Worm (Caenorhabditis elegans) whole organism, L1 larva: ENCODE results near the gene ver-3.

Experiments used
- C16A3.4 ChIP-seq: fragments of 150-350 bp; optimal IDR thresholded peaks from 2 replicates; lab custom pipeline; 2014; ENCODE audit warnings: missing biosample characterization, missing genetic modification characterization
- alr-1 ChIP-seq: fragments of 200-800 bp; sonication (Bioruptor generic); optimal IDR thresholded peaks from 2 replicates; lab custom pipeline; 2018; ENCODE audit warnings: borderline replicate concordance, mild to moderate bottlenecking, missing genetic modification characterization, missing compliant biosample characterization
- blmp-1 ChIP-seq: fragments of 150-350 bp; optimal IDR thresholded peaks from 2 replicates; lab custom pipeline; 2014; ENCODE audit warnings: missing biosample characterization, missing genetic modification characterization
- efl-1 ChIP-seq, 4 experiments: fragments of 150-350 bp; optimal IDR thresholded peaks in 3 of 4; peaks in 1 of 4; 1 replicate in 1 of 4; 2 replicates in 3 of 4; lab custom pipeline; 2014; ENCODE audit warnings: missing biosample characterization in 2 of 4, missing genetic modification characterization in 2 of 4, missing genetic modification reagents in 2 of 4
- efl-3 ChIP-seq: fragments of 200-800 bp; sonication (Bioruptor generic); optimal IDR thresholded peaks from 2 replicates; lab custom pipeline; 2018; ENCODE audit warnings: mild to moderate bottlenecking, missing genetic modification characterization, missing compliant biosample characterization
- egl-13 ChIP-seq: sonication (generic microtip); optimal IDR thresholded peaks from 2 replicates; lab custom pipeline; 2016; ENCODE audit warnings: missing genotype, missing genetic modification reagents, missing genetic modification characterization, missing compliant biosample characterization
- fkh-10 ChIP-seq: sonication (generic microtip); optimal IDR thresholded peaks from 2 replicates; lab custom pipeline; 2017; ENCODE audit warnings: missing biosample characterization, missing genetic modification reagents, missing genetic modification characterization
- fos-1 ChIP-seq: fragments of 150-350 bp; optimal IDR thresholded peaks from 2 replicates; lab custom pipeline; 2014; ENCODE audit warnings: missing biosample characterization, missing genetic modification characterization
- hpl-2 ChIP-seq: fragments of 150-350 bp; optimal IDR thresholded peaks from 2 replicates; lab custom pipeline; 2014; ENCODE audit warnings: missing biosample characterization, missing genetic modification reagents, missing genetic modification characterization
- lin-35 ChIP-seq, 2 experiments: fragments of 150-350 bp; optimal IDR thresholded peaks; 2 replicates each; lab custom pipeline; 2014; ENCODE audit warnings: missing biosample characterization in 2 of 2, missing genetic modification characterization in 2 of 2, missing genetic modification reagents in 2 of 2
- lin-39 ChIP-seq: fragments of 150-350 bp; optimal IDR thresholded peaks from 2 replicates; lab custom pipeline; 2014; ENCODE audit warnings: missing biosample characterization, missing genetic modification reagents, missing genetic modification characterization
- lir-3 ChIP-seq: sonication (generic microtip); optimal IDR thresholded peaks from 2 replicates; lab custom pipeline; 2016; ENCODE audit warnings: mild to moderate bottlenecking, missing genetic modification characterization, moderate library complexity, missing compliant biosample characterization; ENCODE audit not compliant: poor library complexity
- mab-9 ChIP-seq: fragments of 200-800 bp; sonication (Bioruptor generic); IDR thresholded peaks from 2 replicates; pipeline ENCODE4 v1.3.6; 2022; ENCODE audit warnings: missing genetic modification reagents, missing genetic modification characterization, missing compliant biosample characterization
- mep-1 ChIP-seq: fragments of 150-350 bp; optimal IDR thresholded peaks from 2 replicates; lab custom pipeline; 2014; ENCODE audit warnings: missing biosample characterization, missing genetic modification characterization
- nhr-12 ChIP-seq: sonication (generic microtip); optimal IDR thresholded peaks from 2 replicates; lab custom pipeline; 2017; ENCODE audit warnings: missing biosample characterization, missing genetic modification characterization
- nhr-19 ChIP-seq: fragments of 200-800 bp; sonication (Bioruptor generic); conservative IDR thresholded peaks from 2 replicates; pipeline ENCODE4 v1.3.6; 2022; ENCODE audit warnings: missing genetic modification characterization, missing compliant biosample characterization
- nhr-47 ChIP-seq: sonication (generic microtip); optimal IDR thresholded peaks from 2 replicates; lab custom pipeline; 2016; ENCODE audit warnings: mild to moderate bottlenecking, missing genetic modification characterization, moderate library complexity, missing compliant biosample characterization
- nhr-71 ChIP-seq: sonication (generic microtip); optimal IDR thresholded peaks from 2 replicates; lab custom pipeline; 2016; ENCODE audit warnings: mild to moderate bottlenecking, missing genetic modification characterization, moderate library complexity, missing compliant biosample characterization
- nhr-84 ChIP-seq: sonication (generic microtip); optimal IDR thresholded peaks from 2 replicates; lab custom pipeline; 2017; ENCODE audit warnings: missing biosample characterization, missing genetic modification characterization
- pax-3 ChIP-seq: fragments of 200-800 bp; sonication (Bioruptor generic); optimal IDR thresholded peaks from 2 replicates; lab custom pipeline; 2018; ENCODE audit warnings: mild to moderate bottlenecking, missing genetic modification characterization, moderate library complexity, missing compliant biosample characterization
- rnt-1 ChIP-seq: sonication (generic microtip); optimal IDR thresholded peaks from 2 replicates; lab custom pipeline; 2016; ENCODE audit warnings: mild to moderate bottlenecking, missing genetic modification characterization, moderate library complexity, missing compliant biosample characterization
- sox-4 ChIP-seq: sonication (generic microtip); optimal IDR thresholded peaks from 2 replicates; lab custom pipeline; 2016; ENCODE audit warnings: missing genetic modification characterization, missing compliant biosample characterization
- sptf-1 ChIP-seq: fragments of 150-350 bp; optimal IDR thresholded peaks from 2 replicates; lab custom pipeline; 2014; ENCODE audit warnings: missing biosample characterization, missing genetic modification characterization
- sup-37 ChIP-seq: fragments of 200-800 bp; sonication (Bioruptor generic); optimal IDR thresholded peaks from 2 replicates; lab custom pipeline; 2018; ENCODE audit warnings: mild to moderate bottlenecking, missing genetic modification characterization, missing compliant biosample characterization
- tlp-1 ChIP-seq: fragments of 150-350 bp; optimal IDR thresholded peaks from 2 replicates; lab custom pipeline; 2014; ENCODE audit warnings: missing biosample characterization, missing genetic modification characterization
- unc-62 ChIP-seq: fragments of 150-350 bp; optimal IDR thresholded peaks from 2 replicates; lab custom pipeline; 2014; ENCODE audit warnings: missing biosample characterization, missing genetic modification reagents, missing genetic modification characterization
- unc-86 ChIP-seq: sonication (generic microtip); optimal IDR thresholded peaks from 2 replicates; lab custom pipeline; 2016; ENCODE audit warnings: missing genetic modification characterization, missing compliant biosample characterization
- unc-98 ChIP-seq: fragments of 200-800 bp; sonication (Bioruptor generic); IDR thresholded peaks from 2 replicates; pipeline ENCODE4 v1.3.6; 2022; ENCODE audit warnings: missing genetic modification characterization, missing compliant biosample characterization
- vab-15 ChIP-seq: sonication (generic microtip); optimal IDR thresholded peaks from 2 replicates; lab custom pipeline; 2017; ENCODE audit warnings: missing genotype, mild to moderate bottlenecking, missing genetic modification characterization, missing compliant biosample characterization
- xbp-1 ChIP-seq: sonication (generic microtip); optimal IDR thresholded peaks from 2 replicates; lab custom pipeline; 2016; ENCODE audit warnings: missing genetic modification characterization, missing compliant biosample characterization
- zip-4 ChIP-seq: fragments of 200-800 bp; sonication (Bioruptor generic); optimal IDR thresholded peaks from 2 replicates; lab custom pipeline; 2018; ENCODE audit warnings: mild to moderate bottlenecking, missing genetic modification characterization, moderate library complexity, missing compliant biosample characterization
- ztf-11 ChIP-seq, 2 experiments: sonication (generic microtip); optimal IDR thresholded peaks; 2 replicates each; lab custom pipeline; 2016 to 2017; ENCODE audit warnings: missing genetic modification characterization in 2 of 2, missing biosample characterization in 1 of 2, missing compliant biosample characterization in 1 of 2

Gene ver-3

DNA sequence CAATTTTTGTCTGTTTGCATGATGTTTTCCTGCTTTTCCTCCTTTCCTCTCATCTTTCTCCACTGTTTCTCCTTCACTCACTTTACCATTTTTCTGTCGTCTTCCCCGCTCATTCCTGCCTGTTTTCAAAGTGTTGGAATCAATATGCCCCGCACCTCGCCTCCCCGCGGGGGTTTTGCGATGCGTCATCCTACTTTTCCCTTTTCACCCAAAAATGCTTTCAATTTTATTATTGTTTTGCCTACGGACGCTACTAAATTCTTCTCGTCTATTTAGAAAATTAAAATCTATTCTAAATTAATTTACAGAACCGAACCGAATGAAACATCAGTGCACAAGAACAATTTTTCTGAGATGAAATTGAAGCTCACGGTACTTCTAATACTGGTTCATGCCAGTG is at the start of gene ver-3:
ver-3 (plus strand) TSS at position 301 of the 400 bp plus-strand sequence.
- peak; percentile 37 for TF ChIP-seq blmp-1 (tag; lab: Kevin White, UChicago)
- TF ChIP-seq nhr-47 (tag; lab: Kevin White, UChicago) = no peak
- TF ChIP-seq mep-1 (tag; lab: Kevin White, UChicago) = no peak
- no peak for TF ChIP-seq unc-86
- TF ChIP-seq efl-3 (GFP tag; lab: Kevin White, UChicago) = no peak
- TF ChIP-seq nhr-71 (tag; lab: Kevin White, UChicago) = no peak

DNA sequence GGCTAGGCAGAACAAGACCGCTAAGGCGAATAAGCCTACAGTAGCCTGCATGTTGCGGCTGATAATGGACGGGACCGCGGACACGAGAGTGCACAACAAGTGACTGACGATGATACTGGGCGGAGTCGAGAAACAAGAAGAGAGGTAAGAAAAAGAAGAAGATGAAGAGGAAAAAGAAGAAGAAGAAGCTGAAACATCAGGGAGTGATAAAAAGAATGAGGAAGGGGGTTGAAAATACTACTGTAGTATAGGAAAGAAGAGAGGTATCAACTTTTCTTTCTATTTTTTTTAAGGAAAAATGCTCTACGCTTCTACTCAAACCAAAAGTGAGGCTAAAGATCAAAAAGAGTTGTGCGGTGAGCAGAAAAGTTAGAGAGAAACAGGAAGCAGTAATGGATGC is 43.4 kb upstream of the ver-3 start, which contains the start of gene T21B6.3:
T21B6.3 (minus strand) TSS at position 101 of the 400 bp plus-strand sequence.
- TF ChIP-seq zip-4 (GFP tag; lab: Kevin White, UChicago) (no peak), ztf-11 (tag; optimal IDR thresholded peaks at IDR 0.05; lab: Kevin White, UChicago) (no peak), tlp-1 (no peak), efl-1 (optimal IDR thresholded peaks at IDR 0.05; lab: Kevin White, UChicago) (no peak), efl-1 (GFP tag; optimal IDR thresholded peaks at IDR 0.05 in 1 of 2; lab: Kevin White, UChicago) (peak in 1 of 2 experiments; percentile 41)

DNA sequence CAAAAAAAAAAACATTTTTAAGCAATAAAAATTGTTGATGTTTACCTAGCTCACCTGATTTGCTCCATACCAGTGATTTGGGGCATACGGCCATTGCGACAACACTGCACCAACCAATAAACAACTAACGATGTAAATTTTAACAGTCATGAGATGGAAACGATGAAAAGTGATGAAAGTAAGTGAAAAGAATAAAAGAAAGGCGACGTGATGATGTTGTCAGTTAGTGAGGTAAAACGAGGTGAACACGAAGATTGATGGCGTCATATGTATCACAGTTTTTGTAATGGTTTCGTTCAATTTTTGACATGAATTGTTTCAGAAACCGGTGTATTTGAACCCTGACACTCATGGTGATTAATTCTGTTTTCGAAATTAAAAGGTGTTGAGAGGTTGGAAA is 41.1 kb upstream of the ver-3 start, which contains the start of gene K09C8.7:
K09C8.7 (minus strand) TSS at position 226 of the 400 bp plus-strand sequence.
- TF ChIP-seq blmp-1 (tag; lab: Kevin White, UChicago) = peak; percentile 60
- no peak for TF ChIP-seq hpl-2 (GFP tag; lab: Kevin White, UChicago)
- peak in 1 of 2 experiments; percentile 9 for TF ChIP-seq lin-35 (GFP tag; optimal IDR thresholded peaks at IDR 0.05; lab: Kevin White, UChicago)
- TF ChIP-seq efl-3 (GFP tag; lab: Kevin White, UChicago) = no peak

DNA sequence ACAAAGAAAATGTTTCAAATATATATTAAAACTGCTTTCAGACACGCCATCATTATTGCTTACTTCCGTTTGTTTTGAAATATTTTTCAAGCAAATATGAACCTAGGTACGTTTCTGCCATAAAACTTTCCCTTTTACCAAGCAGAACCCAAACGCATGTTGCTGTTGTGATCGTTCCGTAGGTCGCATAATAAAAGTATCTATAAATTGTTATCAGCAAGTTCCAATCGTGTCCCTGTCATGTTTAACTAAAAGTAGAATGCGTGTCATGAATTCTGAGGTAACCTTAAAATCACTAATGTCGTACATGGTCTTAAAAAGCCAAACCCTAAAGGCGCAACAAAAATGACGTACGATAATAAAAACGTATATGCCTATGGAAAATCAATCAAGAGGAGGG is 40.4 kb upstream of the ver-3 start:
- no peak for TF ChIP-seq C16A3.4 (tag; lab: Kevin White, UChicago)

DNA sequence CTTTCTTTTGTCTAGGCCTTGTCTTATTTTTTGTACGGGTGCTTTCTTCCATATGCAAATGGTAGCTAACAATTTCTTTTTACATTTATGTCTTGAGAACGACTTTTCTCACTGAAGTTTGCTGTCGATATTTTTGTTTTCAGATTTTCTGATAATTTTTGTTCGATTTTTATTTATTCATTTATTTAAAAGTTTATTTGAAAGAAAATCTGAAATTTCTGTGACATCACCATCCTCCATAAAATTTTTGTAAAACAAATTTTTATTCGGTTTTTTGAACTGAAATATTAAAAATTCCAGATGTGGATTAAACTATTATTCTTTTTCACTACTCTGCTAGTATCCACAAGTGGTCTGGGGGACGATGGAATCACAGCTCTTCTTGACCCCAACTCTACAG is 38.4 kb upstream of the ver-3 start, which contains the start of gene pbo-4:
pbo-4 (plus strand) TSS at position 301 of the 400 bp plus-strand sequence.
- TF ChIP-seq nhr-12 (no peak), vab-15 (tag; lab: Kevin White, UChicago) (no peak), lir-3 (tag; lab: Kevin White, UChicago) (no peak), zip-4 (GFP tag; lab: Kevin White, UChicago) (no peak), rnt-1 (no peak), unc-98 (GFP tag; lab: Robert Waterston, UW) (no peak), xbp-1 (tag; lab: Kevin White, UChicago) (no peak), fkh-10 (GFP tag; lab: Kevin White, UChicago) (no peak), sup-37 (GFP tag; lab: Kevin White, UChicago) (no peak), sox-4 (tag; lab: Kevin White, UChicago) (no peak), fos-1 (tag; lab: Kevin White, UChicago) (no peak), egl-13 (no peak), nhr-19 (GFP tag; lab: Robert Waterston, UW) (no peak), unc-62 (GFP tag; lab: Kevin White, UChicago) (no peak), lin-39 (tag; lab: Kevin White, UChicago) (no peak), sptf-1 (tag; lab: Kevin White, UChicago) (no peak), mab-9 (GFP tag; lab: Robert Waterston, UW) (no peak), pax-3 (tag; lab: Kevin White, UChicago) (no peak), nhr-84 (tag; lab: Kevin White, UChicago) (no peak), alr-1 (tag; lab: Kevin White, UChicago) (no peak)
